Worm (Caenorhabditis elegans) whole organism, L4/young adult: ENCODE data around the gene Y43F8B.11.

Experiments used
- dao-5 ChIP-seq: sonication (generic microtip); optimal IDR thresholded peaks from 2 replicates; lab custom pipeline; 2016; ENCODE audit warnings: missing genotype, missing genetic modification characterization, moderate library complexity, missing compliant biosample characterization
- him-1 ChIP-seq: sonication (generic microtip); optimal IDR thresholded peaks from 2 replicates; lab custom pipeline; 2016; ENCODE audit warnings: missing genotype, missing genetic modification reagents, missing genetic modification characterization, missing compliant biosample characterization

DNA sequence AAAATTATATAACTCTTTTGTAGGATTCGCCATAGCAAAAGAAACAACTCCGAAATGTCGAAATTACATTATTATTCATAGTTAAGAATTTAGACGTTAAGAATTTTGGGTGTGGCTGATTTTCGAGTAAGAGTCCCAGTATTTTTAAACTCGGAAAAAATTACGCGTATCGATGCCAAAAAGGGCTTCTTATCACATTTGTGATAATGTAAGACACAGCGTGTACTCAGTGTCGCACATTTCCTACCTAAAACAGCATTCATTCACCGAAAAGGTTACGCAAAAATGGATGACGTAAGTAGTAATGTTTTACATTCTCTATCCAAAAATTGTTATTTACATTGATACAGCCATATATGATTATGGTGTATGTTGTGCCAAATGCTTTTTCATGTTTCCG is 20.9 kb upstream of the Y43F8B.11 start, which contains the start of gene M04C3.5:
- TF ChIP-seq him-1 (tag; lab: Kevin White, UChicago) = no peak
- no peak for TF ChIP-seq dao-5 (tag; lab: Kevin White, UChicago)
